Worm (Caenorhabditis elegans) whole organism, L4 larva: ENCODE measurements around the gene pde-4.

Experiments used
- D1046.2 ChIP-seq: fragments of 200-800 bp; sonication (Bioruptor generic); IDR thresholded peaks from 2 replicates; pipeline ENCODE4 v1.3.6; 2022; ENCODE audit warnings: missing genetic modification characterization, missing compliant biosample characterization
- Y105C5A.15 ChIP-seq: fragments of 200-800 bp; sonication (Bioruptor generic); IDR thresholded peaks from 2 replicates; pipeline ENCODE4 v1.3.6; 2022; ENCODE audit warnings: missing genetic modification characterization, missing compliant biosample characterization
- aha-1 ChIP-seq: fragments of 150-350 bp; peaks from one replicate; lab custom pipeline; 2014; ENCODE audit warnings: missing biosample characterization, missing genetic modification characterization
- aly-2 ChIP-seq: sonication (generic microtip); optimal IDR thresholded peaks from 2 replicates; lab custom pipeline; 2018; ENCODE audit warnings: missing biosample characterization, missing genetic modification characterization
- attf-4 ChIP-seq: sonication (generic microtip); optimal IDR thresholded peaks from 3 replicates; lab custom pipeline; 2017; ENCODE audit warnings: missing biosample characterization, missing genetic modification characterization
- ceh-44 ChIP-seq: fragments of 200-800 bp; sonication (Bioruptor generic); IDR thresholded peaks from 2 replicates; pipeline ENCODE4 v1.3.6; 2022; ENCODE audit warnings: missing genetic modification reagents, missing genetic modification characterization, missing compliant biosample characterization
- ceh-82 ChIP-seq: sonication (generic microtip); optimal IDR thresholded peaks from 2 replicates; lab custom pipeline; 2017; ENCODE audit warnings: missing biosample characterization, missing genetic modification characterization
- cey-2 ChIP-seq: sonication (generic microtip); optimal IDR thresholded peaks from 3 replicates; lab custom pipeline; 2017; ENCODE audit warnings: missing genetic modification characterization, mild to moderate bottlenecking, missing compliant biosample characterization, antibody characterized with exemption, borderline replicate concordance; ENCODE audit not compliant: insufficient read depth
- daf-19 ChIP-seq: fragments of 200-800 bp; sonication (Bioruptor generic); conservative IDR thresholded peaks from 2 replicates; pipeline ENCODE4 v1.3.6; 2022; ENCODE audit warnings: missing genetic modification characterization, missing compliant biosample characterization
- dmd-8 ChIP-seq: fragments of 200-800 bp; sonication (Bioruptor generic); IDR thresholded peaks from 2 replicates; pipeline ENCODE4 v1.3.6; 2022; ENCODE audit warnings: missing genetic modification characterization, missing compliant biosample characterization
- dve-1 ChIP-seq: sonication (generic microtip); optimal IDR thresholded peaks from 2 replicates; lab custom pipeline; 2017; ENCODE audit warnings: antibody characterized with exemption, mild to moderate bottlenecking, missing genetic modification characterization, missing compliant biosample characterization; ENCODE audit not compliant: insufficient read depth
- fos-1 ChIP-seq: fragments of 150-350 bp; optimal IDR thresholded peaks from 2 replicates; lab custom pipeline; 2014; ENCODE audit warnings: missing biosample characterization, missing genetic modification characterization
- hlh-11 ChIP-seq: fragments of 200-800 bp; sonication (Bioruptor generic); optimal IDR thresholded peaks from 2 replicates; lab custom pipeline; 2018; ENCODE audit warnings: mild to moderate bottlenecking, missing genetic modification characterization, missing compliant biosample characterization
- hmg-1.1 ChIP-seq: fragments of 200-800 bp; sonication (Bioruptor generic); IDR thresholded peaks from 2 replicates; pipeline ENCODE4 v1.3.6; 2022; ENCODE audit warnings: missing genetic modification reagents, missing genetic modification characterization, missing compliant biosample characterization
- jun-1 ChIP-seq: fragments of 150-350 bp; optimal IDR thresholded peaks from 2 replicates; lab custom pipeline; 2014; ENCODE audit warnings: missing biosample characterization, missing genetic modification reagents, missing genetic modification characterization
- lin-13 ChIP-seq: fragments of 150-350 bp; optimal IDR thresholded peaks from 2 replicates; lab custom pipeline; 2014; ENCODE audit warnings: missing biosample characterization, missing genetic modification reagents, missing genetic modification characterization
- lin-39 ChIP-seq: fragments of 150-350 bp; optimal IDR thresholded peaks from 2 replicates; lab custom pipeline; 2014; ENCODE audit warnings: missing biosample characterization, missing genetic modification reagents, missing genetic modification characterization
- lir-3 ChIP-seq: sonication (generic microtip); optimal IDR thresholded peaks from 2 replicates; lab custom pipeline; 2016; ENCODE audit warnings: mild to moderate bottlenecking, missing genetic modification characterization, missing compliant biosample characterization
- madf-5 ChIP-seq, 2 experiments: fragments of 200-800 bp; sonication (Bioruptor generic); IDR thresholded peaks; 2 replicates each; pipeline ENCODE4 v1.3.6; 2022; ENCODE audit warnings: missing compliant biosample characterization in 2 of 2, missing genetic modification characterization in 2 of 2
- mdl-1 ChIP-seq, 2 experiments: fragments of 150-350 bp in 1 of 2; sonication (generic microtip) in 1 of 2; optimal IDR thresholded peaks; 2 replicates each; lab custom pipeline; 2014 to 2017; ENCODE audit warnings: missing biosample characterization in 2 of 2, missing genetic modification characterization in 2 of 2
- mxl-2 ChIP-seq: fragments of 200-800 bp; sonication (Bioruptor generic); conservative IDR thresholded peaks from 2 replicates; pipeline ENCODE4 v1.3.6; 2022; ENCODE audit warnings: missing genetic modification reagents, missing genetic modification characterization, missing compliant biosample characterization
- mxl-3 ChIP-seq: fragments of 200-800 bp; sonication (Bioruptor generic); optimal IDR thresholded peaks from 2 replicates; lab custom pipeline; 2018; ENCODE audit warnings: mild to moderate bottlenecking, missing genetic modification characterization, missing compliant biosample characterization
- nhr-25 ChIP-seq: sonication (generic microtip); optimal IDR thresholded peaks from 2 replicates; lab custom pipeline; 2017; ENCODE audit warnings: missing genetic modification characterization, mild to moderate bottlenecking, missing compliant biosample characterization, antibody characterized with exemption, moderate library complexity, borderline replicate concordance; ENCODE audit not compliant: insufficient read depth
- nhr-28 ChIP-seq: fragments of 150-350 bp; optimal IDR thresholded peaks from 2 replicates; lab custom pipeline; 2014; ENCODE audit warnings: missing biosample characterization, missing genetic modification characterization
- nhr-42 ChIP-seq: fragments of 200-800 bp; sonication (Bioruptor generic); IDR thresholded peaks from 2 replicates; pipeline ENCODE4 v1.3.6; 2022; ENCODE audit warnings: missing genetic modification characterization, missing compliant biosample characterization
- nhr-48 ChIP-seq: sonication (generic microtip); optimal IDR thresholded peaks from 2 replicates; lab custom pipeline; 2016; ENCODE audit warnings: mild to moderate bottlenecking, missing genetic modification characterization, missing compliant biosample characterization
- nhr-76 ChIP-seq: fragments of 150-350 bp; optimal IDR thresholded peaks from 2 replicates; lab custom pipeline; 2014; ENCODE audit warnings: missing biosample characterization, missing genetic modification characterization
- rbr-2 ChIP-seq: sonication (generic microtip); optimal IDR thresholded peaks from 2 replicates; lab custom pipeline; 2016; ENCODE audit warnings: missing genotype, missing genetic modification characterization, missing compliant biosample characterization
- saeg-2 ChIP-seq: fragments of 200-800 bp; sonication (Bioruptor generic); IDR thresholded peaks from 2 replicates; pipeline ENCODE4 v1.3.6; 2022; ENCODE audit warnings: missing genetic modification reagents, missing genetic modification characterization, missing compliant biosample characterization
- sdz-12 ChIP-seq: fragments of 200-800 bp; sonication (Bioruptor generic); optimal IDR thresholded peaks from 2 replicates; lab custom pipeline; 2018; ENCODE audit warnings: mild to moderate bottlenecking, missing genetic modification characterization, missing compliant biosample characterization
- snpc-1.2 ChIP-seq: fragments of 200-800 bp; sonication (Bioruptor generic); IDR thresholded peaks from 2 replicates; pipeline ENCODE4 v1.3.6; 2022; ENCODE audit warnings: missing genetic modification reagents, missing genetic modification characterization, missing compliant biosample characterization
- snpc-4 ChIP-seq: fragments of 150-350 bp; optimal IDR thresholded peaks from 2 replicates; lab custom pipeline; 2014; ENCODE audit warnings: missing biosample characterization, missing genetic modification characterization
- tag-97 ChIP-seq: fragments of 200-800 bp; sonication (Bioruptor generic); IDR thresholded peaks from 2 replicates; pipeline ENCODE4 v1.3.6; 2022; ENCODE audit warnings: missing genetic modification characterization, missing compliant biosample characterization
- tra-1 ChIP-seq: fragments of 200-800 bp; sonication (Bioruptor generic); IDR thresholded peaks from 2 replicates; pipeline ENCODE4 v1.3.6; 2022; ENCODE audit warnings: missing genetic modification reagents, missing genetic modification characterization, missing compliant biosample characterization
- unc-130 ChIP-seq: sonication (generic microtip); optimal IDR thresholded peaks from 2 replicates; lab custom pipeline; 2016; ENCODE audit warnings: missing genetic modification reagents, missing genetic modification characterization, missing compliant biosample characterization
- unc-62 ChIP-seq, 3 experiments: fragments of 150-350 bp in 1 of 3; sonication (generic microtip); optimal IDR thresholded peaks in 2 of 3; peaks in 1 of 3; 1 replicate in 1 of 3; 2 replicates in 2 of 3; lab custom pipeline; 2014 to 2017; ENCODE audit warnings: missing biosample characterization in 3 of 3, missing genetic modification characterization in 3 of 3, missing genetic modification reagents in 3 of 3, missing genotype in 1 of 3
- vab-7 ChIP-seq: fragments of 200-800 bp; sonication (Bioruptor generic); IDR thresholded peaks from 2 replicates; pipeline ENCODE4 v1.3.6; 2022; ENCODE audit warnings: missing genetic modification reagents, missing genetic modification characterization, missing compliant biosample characterization
- zip-2 ChIP-seq: fragments of 150-350 bp; optimal IDR thresholded peaks from 2 replicates; lab custom pipeline; 2014; ENCODE audit warnings: missing biosample characterization, missing genetic modification characterization

The pde-4 gene

ce11 chrII:7662008-7662686 is 11.1 kb upstream of the pde-4 start, which contains the start of gene alfa-1 (continued):
- TF ChIP-seq mxl-3 (GFP tag; lab: Kevin White, UChicago) (no peak), ceh-44 (GFP tag; lab: Robert Waterston, UW) (no peak), nhr-48 (tag; lab: Kevin White, UChicago) (no peak), zip-2 (tag; lab: Kevin White, UChicago) (no peak), dve-1 (peak; percentile 3), lin-13 (GFP tag; lab: Kevin White, UChicago) (no peak), nhr-28 (tag; lab: Kevin White, UChicago) (peak; percentile 77), cey-2 (no peak), nhr-42 (GFP tag; lab: Robert Waterston, UW) (no peak), D1046.2 (GFP tag; lab: Robert Waterston, UW) (no peak), lin-39 (tag; lab: Kevin White, UChicago) (no peak), fos-1 (tag; lab: Kevin White, UChicago) (no peak), sdz-12 (GFP tag; lab: Kevin White, UChicago) (no peak), mdl-1 (tag; optimal IDR thresholded peaks at IDR 0.05; lab: Kevin White, UChicago) (no peak), vab-7 (GFP tag; lab: Robert Waterston, UW) (no peak), tra-1 (GFP tag; lab: Robert Waterston, UW) (no peak), nhr-25 (no peak), hmg-1.1 (GFP tag; lab: Robert Waterston, UW) (no peak), tag-97 (GFP tag; lab: Robert Waterston, UW) (no peak), daf-19 (GFP tag; lab: Robert Waterston, UW) (no peak), aly-2 (no peak), dmd-8 (GFP tag; lab: Robert Waterston, UW) (no peak), madf-5 (GFP tag; IDR thresholded peaks at IDR 0.05; lab: Robert Waterston, UW) (no peak), nhr-76 (tag; lab: Kevin White, UChicago) (no peak), attf-4 (tag; lab: Kevin White, UChicago) (no peak), snpc-4 (tag; lab: Kevin White, UChicago) (no peak), jun-1 (no peak), saeg-2 (GFP tag; lab: Robert Waterston, UW) (no peak), ceh-82 (tag; lab: Kevin White, UChicago) (no peak), mxl-2 (GFP tag; lab: Robert Waterston, UW) (no peak), snpc-1.2 (GFP tag; lab: Robert Waterston, UW) (no peak), hlh-11 (tag; lab: Kevin White, UChicago) (peak; percentile 45), unc-62 (GFP tag; optimal IDR thresholded peaks at IDR 0.05 in 1 of 2; lab: Kevin White, UChicago) (no peak), unc-62 (tag; optimal IDR thresholded peaks at IDR 0.05; lab: Kevin White, UChicago) (no peak), unc-130 (GFP tag; lab: Kevin White, UChicago) (no peak), Y105C5A.15 (no peak), lir-3 (tag; lab: Kevin White, UChicago) (no peak)

- no peak for TF ChIP-seq rbr-2
- TF ChIP-seq aha-1 (tag; lab: Kevin White, UChicago) = peak; percentile 60
These were observed 7.8 kb downstream of the pde-4 start for ce11 chrII:7643214-7643613.
